Worm (Caenorhabditis elegans) whole organism, early embryonic: ENCODE data around the gene C47E12.12.

Experiments used
- B0310.2 ChIP-seq: sonication (generic microtip); optimal IDR thresholded peaks from 2 replicates; lab custom pipeline; 2016; ENCODE audit warnings: mild to moderate bottlenecking, missing genetic modification characterization, missing compliant biosample characterization
- F13C5.2 ChIP-seq: sonication (generic microtip); optimal IDR thresholded peaks from 2 replicates; lab custom pipeline; 2017; ENCODE audit warnings: mild to moderate bottlenecking, missing genetic modification characterization, inconsistent platforms, missing compliant biosample characterization
- aly-1 ChIP-seq: sonication (generic microtip); optimal IDR thresholded peaks from 2 replicates; lab custom pipeline; 2016; ENCODE audit warnings: missing genetic modification characterization, missing compliant biosample characterization
- ama-1 ChIP-seq: fragments of 150-350 bp; optimal IDR thresholded peaks from 2 replicates; lab custom pipeline; 2014
- ceh-13 ChIP-seq: fragments of 200-800 bp; sonication (Bioruptor generic); optimal IDR thresholded peaks from 2 replicates; lab custom pipeline; 2018; ENCODE audit warnings: mild to moderate bottlenecking, missing genetic modification characterization, missing compliant biosample characterization
- ceh-36 ChIP-seq: sonication (generic microtip); optimal IDR thresholded peaks from 2 replicates; lab custom pipeline; 2016; ENCODE audit warnings: missing genetic modification characterization, inconsistent platforms, missing compliant biosample characterization
- ets-7 ChIP-seq: sonication (generic microtip); optimal IDR thresholded peaks from 2 replicates; lab custom pipeline; 2016; ENCODE audit warnings: missing genotype, missing genetic modification characterization, missing compliant biosample characterization
- flt-1 ChIP-seq: fragments of 200-800 bp; sonication (Bioruptor generic); IDR thresholded peaks from 2 replicates; pipeline ENCODE4 v1.3.6; 2022; ENCODE audit warnings: missing genetic modification characterization, missing compliant biosample characterization
- hmbx-1 ChIP-seq: sonication (generic microtip); optimal IDR thresholded peaks from 2 replicates; lab custom pipeline; 2016; ENCODE audit warnings: mild to moderate bottlenecking, missing genetic modification characterization, missing compliant biosample characterization
- hmg-4 ChIP-seq: fragments of 200-800 bp; sonication (Bioruptor generic); optimal IDR thresholded peaks from 2 replicates; lab custom pipeline; 2018; ENCODE audit warnings: mild to moderate bottlenecking, missing genetic modification characterization, missing compliant biosample characterization
- hnd-1 ChIP-seq: sonication (generic microtip); optimal IDR thresholded peaks from 2 replicates; lab custom pipeline; 2016; ENCODE audit warnings: missing genetic modification characterization, missing compliant biosample characterization
- pes-1 ChIP-seq: fragments of 200-800 bp; sonication (Bioruptor generic); IDR thresholded peaks from 2 replicates; pipeline ENCODE4 v1.3.6; 2022; ENCODE audit warnings: missing genetic modification reagents, missing genetic modification characterization, missing compliant biosample characterization
- scrt-1 ChIP-seq: fragments of 200-800 bp; sonication (Bioruptor generic); IDR thresholded peaks from 2 replicates; pipeline ENCODE4 v1.3.6; 2022; ENCODE audit warnings: missing genetic modification characterization, missing compliant biosample characterization
- sea-1 ChIP-seq: fragments of 200-800 bp; sonication (Bioruptor generic); conservative IDR thresholded peaks from 2 replicates; pipeline ENCODE4 v1.3.6; 2022; ENCODE audit warnings: missing genetic modification characterization, missing compliant biosample characterization
- tbx-11 ChIP-seq: fragments of 200-800 bp; sonication (Bioruptor generic); IDR thresholded peaks from 2 replicates; pipeline ENCODE4 v1.3.6; 2022; ENCODE audit warnings: missing genetic modification characterization, missing compliant biosample characterization
- tbx-37 ChIP-seq: fragments of 200-800 bp; sonication (Bioruptor generic); conservative IDR thresholded peaks from 2 replicates; pipeline ENCODE4 v1.3.6; 2022; ENCODE audit warnings: missing genetic modification reagents, missing genetic modification characterization, missing compliant biosample characterization
- tra-4 ChIP-seq: sonication (generic microtip); optimal IDR thresholded peaks from 2 replicates; lab custom pipeline; 2017; ENCODE audit warnings: missing genetic modification characterization, missing compliant biosample characterization

Gene C47E12.12

DNA sequence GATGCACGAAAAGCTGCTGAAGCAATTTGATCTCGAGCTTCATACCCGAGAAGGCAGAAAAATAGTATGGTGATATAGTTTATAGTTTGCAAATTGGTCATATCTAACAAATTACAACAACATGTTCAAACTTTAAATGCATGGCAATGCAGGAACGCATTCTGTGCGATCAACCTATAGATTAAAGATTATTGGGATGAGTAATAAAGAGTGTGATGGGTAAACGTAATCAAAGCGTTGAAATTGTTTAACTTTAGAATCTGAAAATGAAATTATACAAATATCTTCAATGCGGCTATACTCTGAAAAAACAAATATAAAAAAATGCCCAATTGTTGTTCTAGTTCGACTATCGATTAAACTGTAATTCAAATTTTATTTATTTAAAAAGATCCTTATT, 3.8 kb upstream of the C47E12.12 start, which contains the start of gene C47E12.14:
C47E12.14 (minus strand) TSS at position 101 of the 400 bp plus-strand sequence.
- no peak for TF ChIP-seq tbx-37 (GFP tag; lab: Robert Waterston, UW)
- no peak for TF ChIP-seq scrt-1

DNA sequence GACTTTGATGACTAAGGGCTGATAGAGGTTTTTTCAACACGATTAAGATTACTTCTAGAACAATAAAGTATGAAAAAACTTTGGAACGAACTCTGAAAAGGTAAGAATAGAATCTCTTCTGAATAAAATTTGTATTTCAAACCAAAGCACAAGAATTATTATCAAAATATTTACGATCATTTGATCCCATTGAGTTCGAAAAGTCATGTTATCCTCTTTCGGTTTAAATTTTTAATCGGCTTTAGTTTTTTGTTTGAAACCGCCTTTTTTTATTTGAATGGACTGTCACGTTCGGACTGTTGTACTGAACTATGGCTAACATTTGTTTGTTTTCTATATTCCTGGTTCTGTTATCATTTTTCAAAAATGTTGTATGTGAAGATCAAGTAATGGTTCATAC, 1.9 kb upstream of the C47E12.12 start, which contains the start of gene C47E12.9:
C47E12.9 (plus strand) TSS at position 301 of the 400 bp plus-strand sequence.
- no peak for TF ChIP-seq tbx-11
- TF ChIP-seq pes-1 (GFP tag; lab: Robert Waterston, UW), result no peak
- no peak for TF ChIP-seq ama-1 (lab: Kevin White, UChicago)
- no peak for TF ChIP-seq hmbx-1
- TF ChIP-seq sea-1 (GFP tag; lab: Robert Waterston, UW), result no peak
- TF ChIP-seq aly-1 (tag; lab: Kevin White, UChicago), result no peak
- TF ChIP-seq B0310.2 (tag; lab: Kevin White, UChicago), result no peak
- no peak for TF ChIP-seq flt-1 (GFP tag; lab: Robert Waterston, UW)
- no peak for TF ChIP-seq hmg-4 (GFP tag; lab: Kevin White, UChicago)
- no peak for TF ChIP-seq ceh-13 (GFP tag; lab: Kevin White, UChicago)
- no peak for TF ChIP-seq ets-7 (tag; lab: Kevin White, UChicago)
- TF ChIP-seq ceh-36 (tag; lab: Kevin White, UChicago), result no peak
- TF ChIP-seq hnd-1 (tag; lab: Kevin White, UChicago), result no peak
- no peak for TF ChIP-seq scrt-1
- no peak for TF ChIP-seq tbx-37 (GFP tag; lab: Robert Waterston, UW)
- TF ChIP-seq tra-4 (tag; lab: Kevin White, UChicago), result no peak

DNA sequence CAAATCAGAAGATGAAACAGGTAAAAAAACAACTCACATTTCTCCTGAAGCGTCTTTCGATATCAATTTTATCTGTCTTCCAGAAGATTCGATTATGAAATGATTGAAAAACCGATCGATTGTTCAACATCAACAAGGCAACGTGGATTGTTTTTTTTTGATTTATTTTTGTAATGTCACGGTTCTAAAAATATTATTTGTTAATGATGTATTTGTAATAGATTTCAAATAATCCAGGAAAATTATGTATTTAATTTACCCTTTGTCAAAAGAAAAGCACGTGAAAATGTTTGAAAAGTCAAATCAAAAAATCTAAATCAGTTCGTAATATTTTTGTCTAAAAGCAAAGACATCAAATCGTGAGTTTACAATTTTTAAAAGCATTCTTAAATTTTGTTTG, 3.4 kb downstream of the C47E12.12 start, which contains the start of the genes kin-5 and C47E12.11:
kin-5 (minus strand) TSS at position 101 of the 400 bp plus-strand sequence.
C47E12.11 (plus strand) TSS at position 320 of the 400 bp plus-strand sequence.
- TF ChIP-seq ceh-13 (GFP tag; lab: Kevin White, UChicago) (no peak), B0310.2 (tag; lab: Kevin White, UChicago) (no peak), tbx-11 (no peak), sea-1 (GFP tag; lab: Robert Waterston, UW) (no peak), ceh-36 (tag; lab: Kevin White, UChicago) (no peak), hnd-1 (tag; lab: Kevin White, UChicago) (no peak), ama-1 (lab: Kevin White, UChicago) (no peak), flt-1 (GFP tag; lab: Robert Waterston, UW) (no peak)

DNA sequence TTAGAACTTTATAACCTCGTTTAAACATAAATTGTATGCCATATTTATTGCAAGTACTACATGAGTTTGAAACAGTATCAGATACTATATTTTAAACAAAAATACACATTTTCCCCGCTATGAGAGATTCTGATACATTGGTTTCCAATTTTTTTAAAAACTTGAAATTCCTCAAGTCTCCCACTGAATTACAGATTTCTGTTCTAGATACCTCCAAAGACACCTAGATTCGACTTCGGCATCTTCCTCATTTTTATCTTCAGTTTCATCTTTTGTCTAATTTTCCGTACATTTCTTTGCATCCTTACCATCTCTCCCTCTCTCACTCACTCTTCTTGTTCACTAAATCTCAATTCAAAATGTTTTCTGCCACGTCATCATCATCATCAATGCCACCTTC, 8.6 kb downstream of the C47E12.12 start, which contains the start of gene T13H10.2:
T13H10.2 (plus strand) TSS at position 301 of the 400 bp plus-strand sequence.
- TF ChIP-seq scrt-1 (no peak), flt-1 (GFP tag; lab: Robert Waterston, UW) (no peak), ets-7 (tag; lab: Kevin White, UChicago) (no peak), ama-1 (lab: Kevin White, UChicago) (no peak), tbx-37 (GFP tag; lab: Robert Waterston, UW) (no peak), tra-4 (tag; lab: Kevin White, UChicago) (no peak), B0310.2 (tag; lab: Kevin White, UChicago) (no peak), pes-1 (GFP tag; lab: Robert Waterston, UW) (no peak), hmbx-1 (no peak), tbx-11 (no peak), sea-1 (GFP tag; lab: Robert Waterston, UW) (no peak), ceh-36 (tag; lab: Kevin White, UChicago) (no peak), ceh-13 (GFP tag; lab: Kevin White, UChicago) (no peak), F13C5.2 (no peak), aly-1 (tag; lab: Kevin White, UChicago) (no peak), hmg-4 (GFP tag; lab: Kevin White, UChicago) (no peak), hnd-1 (tag; lab: Kevin White, UChicago) (no peak)

DNA sequence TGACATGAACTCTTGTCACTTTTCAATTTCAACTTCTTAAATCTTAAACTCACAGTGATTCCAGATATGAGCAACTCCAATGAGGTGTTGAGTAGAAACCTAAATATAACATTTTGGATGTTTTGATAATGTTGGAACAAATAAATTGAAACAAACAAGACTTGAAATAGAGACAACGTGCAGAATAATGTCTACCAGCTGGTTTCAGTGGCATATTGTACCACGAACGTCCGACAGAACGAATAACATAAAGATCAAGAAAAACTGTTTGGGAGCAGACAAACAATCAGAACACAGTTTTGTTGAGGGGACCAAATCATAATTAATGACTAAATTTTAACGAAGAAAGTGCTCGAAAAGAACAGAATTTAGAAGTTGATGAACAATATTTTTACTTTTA, 19.2 kb downstream of the C47E12.12 start, which contains the start of gene gon-1:
gon-1 (minus strand) TSS at position 101 of the 400 bp plus-strand sequence.
- TF ChIP-seq F13C5.2 (no peak), hmg-4 (GFP tag; lab: Kevin White, UChicago) (no peak), aly-1 (tag; lab: Kevin White, UChicago) (no peak), ceh-13 (GFP tag; lab: Kevin White, UChicago) (no peak), tbx-11 (no peak), ets-7 (tag; lab: Kevin White, UChicago) (no peak)

DNA sequence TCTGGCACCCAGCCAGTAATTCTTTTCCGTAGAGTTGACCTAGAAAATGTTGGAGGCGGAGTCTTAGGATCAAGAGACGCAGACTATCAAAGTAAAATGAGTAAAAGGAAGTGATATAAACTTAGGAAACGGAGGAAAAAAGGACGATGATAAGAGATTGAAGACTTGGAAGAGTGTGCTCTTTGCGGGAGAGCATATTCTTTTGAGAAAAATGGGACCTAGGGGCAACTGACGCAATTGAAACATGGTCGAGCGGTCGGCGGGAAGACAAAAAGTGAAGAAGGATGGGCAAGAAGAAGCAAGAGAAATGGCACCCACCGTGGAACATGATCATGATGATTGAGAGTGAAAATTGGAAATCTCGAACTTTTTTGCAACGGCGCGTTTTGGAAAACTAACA, 24.5 kb downstream of the C47E12.12 start:
- TF ChIP-seq ceh-36 (tag; lab: Kevin White, UChicago) (no peak), hnd-1 (tag; lab: Kevin White, UChicago) (no peak), ets-7 (tag; lab: Kevin White, UChicago) (no peak), ceh-13 (GFP tag; lab: Kevin White, UChicago) (no peak), sea-1 (GFP tag; lab: Robert Waterston, UW) (no peak), tbx-37 (GFP tag; lab: Robert Waterston, UW) (no peak), ama-1 (lab: Kevin White, UChicago) (no peak), hmbx-1 (no peak), flt-1 (GFP tag; lab: Robert Waterston, UW) (no peak), scrt-1 (no peak), pes-1 (GFP tag; lab: Robert Waterston, UW) (no peak), F13C5.2 (no peak), tbx-11 (no peak), hmg-4 (GFP tag; lab: Kevin White, UChicago) (no peak), tra-4 (tag; lab: Kevin White, UChicago) (no peak)

DNA sequence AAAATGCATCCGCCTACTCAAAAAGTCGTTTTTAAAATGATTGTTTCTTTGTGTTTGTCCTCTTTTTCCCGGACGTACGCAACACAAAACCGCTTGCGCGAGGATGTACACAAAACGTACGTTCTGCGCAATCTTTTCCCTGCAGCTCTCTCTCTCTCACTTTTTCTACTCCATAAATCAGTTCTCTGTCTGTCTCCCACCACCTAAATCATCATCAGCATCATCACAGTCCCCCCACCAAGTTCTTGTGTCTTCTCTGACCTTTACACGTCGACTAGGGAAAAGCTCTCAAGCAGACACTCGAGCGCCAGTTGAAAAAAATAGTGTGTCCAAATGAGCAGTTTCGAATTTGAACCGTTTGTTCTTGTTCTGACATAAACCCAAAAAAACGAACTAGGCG, 28.2 kb downstream of the C47E12.12 start:
- TF ChIP-seq pes-1 (GFP tag; lab: Robert Waterston, UW) (no peak), tbx-11 (no peak), hnd-1 (tag; lab: Kevin White, UChicago) (no peak), tra-4 (tag; lab: Kevin White, UChicago) (no peak), flt-1 (GFP tag; lab: Robert Waterston, UW) (no peak), ama-1 (lab: Kevin White, UChicago) (no peak), aly-1 (tag; lab: Kevin White, UChicago) (no peak), hmg-4 (GFP tag; lab: Kevin White, UChicago) (no peak), F13C5.2 (no peak)
